Worm (Caenorhabditis elegans): ENCODE results near the gene mth-1.

DNA sequence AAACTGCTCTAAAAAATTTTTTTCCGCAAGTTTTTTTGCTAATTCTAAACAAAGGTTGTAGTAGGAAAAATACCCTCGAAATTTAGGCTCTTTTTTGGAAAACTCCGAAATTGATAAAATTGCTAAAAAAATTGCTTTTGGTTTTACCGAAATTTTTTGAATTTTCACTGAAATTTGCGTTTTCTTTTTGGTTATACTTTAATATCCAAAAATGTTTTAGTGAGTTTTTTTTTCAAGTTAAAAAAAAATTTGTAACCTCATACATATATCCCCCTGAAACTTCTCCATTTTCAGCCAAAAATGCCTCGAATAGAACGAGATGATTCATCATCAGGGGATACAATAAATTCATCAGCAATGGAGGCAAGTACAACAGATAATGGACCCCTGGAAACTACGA is 43.3 kb upstream of the mth-1 start, which contains the start of gene gpa-11:
- TF ChIP-seq lin-13 (GFP tag; optimal IDR thresholded peaks at IDR 0.05) (no peak), nhr-90 (tag; optimal IDR thresholded peaks at IDR 0.05; ENCODE audit: poor library complexity) (no peak), nhr-28 (tag; optimal IDR thresholded peaks at IDR 0.05) (no peak), unc-62 (GFP tag; optimal IDR thresholded peaks at IDR 0.05) (no peak)
